Fruit fly (Drosophila melanogaster) whole organism, embryonic: ENCODE results near the gene Muc18B.
A peak's percentile ranks its signal among the peaks of the same experiment; 100 is the strongest.

Experiments
- Abd-B ChIP-seq: fragments of 200-800 bp; sonication (Bioruptor generic); optimal IDR thresholded peaks from 2 replicates; lab custom pipeline; 2018; ENCODE audit warnings: missing biosample characterization, mild to moderate bottlenecking, missing genetic modification characterization, moderate library complexity
- Atf3 ChIP-seq: fragments of 200-800 bp; sonication (Bioruptor generic); optimal IDR thresholded peaks from 3 replicates; lab custom pipeline; 2016; ENCODE audit warnings: missing biosample characterization, missing genetic modification characterization
- BEAF-32 ChIP-seq: fragments of 200-800 bp; sonication (Bioruptor generic); optimal IDR thresholded peaks from 3 replicates; lab custom pipeline; 2017; ENCODE audit warnings: missing biosample characterization, missing genetic modification characterization, mild to moderate bottlenecking, moderate library complexity, missing genetic modification reagents
- Blimp-1 ChIP-seq: fragments of 200-800 bp; sonication (Bioruptor generic); optimal IDR thresholded peaks from 3 replicates; lab custom pipeline; 2018; ENCODE audit warnings: missing biosample characterization, missing genetic modification characterization, mild to moderate bottlenecking, moderate library complexity, missing genetic modification reagents
- CG10267 ChIP-seq: fragments of 200-800 bp; sonication (Bioruptor generic); optimal IDR thresholded peaks from 2 replicates; lab custom pipeline; 2018; ENCODE audit warnings: missing biosample characterization, mild to moderate bottlenecking, missing genetic modification characterization, moderate library complexity
- CG10654 ChIP-seq: fragments of 200-800 bp; sonication (Bioruptor generic); optimal IDR thresholded peaks from 2 replicates; lab custom pipeline; 2016; ENCODE audit warnings: missing biosample characterization, missing genetic modification characterization
- CG11504 ChIP-seq: fragments of 200-800 bp; sonication (Bioruptor generic); optimal IDR thresholded peaks from 3 replicates; lab custom pipeline; 2019; ENCODE audit warnings: missing biosample characterization, mild to moderate bottlenecking, missing genetic modification characterization, moderate library complexity
- CG12391 ChIP-seq: fragments of 200-800 bp; sonication (Bioruptor generic); optimal IDR thresholded peaks from 3 replicates; lab custom pipeline; 2018; ENCODE audit warnings: missing biosample characterization, mild to moderate bottlenecking, missing genetic modification characterization, moderate library complexity
- CG12744 ChIP-seq: fragments of 200-800 bp; sonication (Bioruptor generic); optimal IDR thresholded peaks from 2 replicates; lab custom pipeline; 2016; ENCODE audit warnings: missing biosample characterization, missing genetic modification characterization
- CG13296 ChIP-seq: fragments of 200-800 bp; sonication (Bioruptor generic); optimal IDR thresholded peaks from 3 replicates; lab custom pipeline; 2018; ENCODE audit warnings: missing biosample characterization, mild to moderate bottlenecking, missing genetic modification characterization
- CG13624 ChIP-seq: fragments of 200-800 bp; sonication (Bioruptor generic); optimal IDR thresholded peaks from 2 replicates; lab custom pipeline; 2016; ENCODE audit warnings: missing biosample characterization, missing genetic modification characterization
- CG14965 ChIP-seq: fragments of 200-800 bp; sonication (Bioruptor generic); optimal IDR thresholded peaks from 2 replicates; lab custom pipeline; 2016; ENCODE audit warnings: missing biosample characterization, missing genetic modification characterization, borderline replicate concordance
- CG1647 ChIP-seq: fragments of 200-800 bp; sonication (Bioruptor generic); optimal IDR thresholded peaks from 3 replicates; lab custom pipeline; 2016; ENCODE audit warnings: missing biosample characterization, missing genetic modification characterization
- CG17361 ChIP-seq: fragments of 200-800 bp; sonication (Bioruptor generic); IDR thresholded peaks from 3 replicates; pipeline ENCODE4 v1.3.6; 2022; ENCODE audit warnings: missing biosample characterization, missing genetic modification characterization
- CG18599 ChIP-seq: fragments of 200-800 bp; sonication (Bioruptor generic); optimal IDR thresholded peaks from 3 replicates; lab custom pipeline; 2017; ENCODE audit warnings: missing biosample characterization, missing genetic modification characterization, mild to moderate bottlenecking, moderate library complexity, missing genetic modification reagents
- CG2889 ChIP-seq: fragments of 200-800 bp; sonication (Bioruptor generic); IDR thresholded peaks from 3 replicates; pipeline ENCODE4 v1.3.6; 2022; ENCODE audit warnings: missing biosample characterization, missing genetic modification characterization
- CG3065 ChIP-seq: fragments of 200-800 bp; sonication (Bioruptor generic); optimal IDR thresholded peaks from 2 replicates; lab custom pipeline; 2016; ENCODE audit warnings: missing biosample characterization, missing genetic modification characterization
- CG32772 ChIP-seq: fragments of 200-800 bp; sonication (Bioruptor generic); IDR thresholded peaks from 2 replicates; pipeline ENCODE4 v1.3.6; 2022; ENCODE audit warnings: missing biosample characterization, missing genetic modification characterization
- CG4282 ChIP-seq: fragments of 200-800 bp; sonication (Bioruptor generic); optimal IDR thresholded peaks from 2 replicates; lab custom pipeline; 2016; ENCODE audit warnings: missing biosample characterization, missing genetic modification characterization
- CG5245 ChIP-seq: fragments of 200-800 bp; sonication (Bioruptor generic); optimal IDR thresholded peaks from 3 replicates; lab custom pipeline; 2016; ENCODE audit warnings: missing biosample characterization, missing genetic modification characterization
- CG6654 ChIP-seq: fragments of 200-800 bp; sonication (Bioruptor generic); optimal IDR thresholded peaks from 2 replicates; lab custom pipeline; 2017; ENCODE audit warnings: missing biosample characterization, mild to moderate bottlenecking, missing genetic modification characterization
- CG6813 ChIP-seq: fragments of 200-800 bp; sonication (Bioruptor generic); optimal IDR thresholded peaks from 2 replicates; lab custom pipeline; 2017; ENCODE audit warnings: missing biosample characterization, missing genetic modification characterization, mild to moderate bottlenecking, moderate library complexity, missing genetic modification reagents
- CG6854 ChIP-seq: fragments of 200-800 bp; sonication (Bioruptor generic); optimal IDR thresholded peaks from 3 replicates; lab custom pipeline; 2017; ENCODE audit warnings: missing biosample characterization, mild to moderate bottlenecking, missing genetic modification characterization
- CG8290 ChIP-seq, 3 experiments: fragments of 200-800 bp; sonication (Bioruptor generic); optimal IDR thresholded peaks; 2 replicates each; lab custom pipeline; 2016 to 2019; ENCODE audit warnings: missing biosample characterization in 3 of 3, missing genetic modification characterization in 3 of 3, mild to moderate bottlenecking in 2 of 3, moderate library complexity in 1 of 3
- CG8924 ChIP-seq: fragments of 200-800 bp; optimal IDR thresholded peaks from 3 replicates; lab custom pipeline; 2019; ENCODE audit warnings: missing biosample characterization, mild to moderate bottlenecking, missing genetic modification characterization, moderate library complexity
- Gug ChIP-seq: fragments of 200-800 bp; sonication (Bioruptor generic); IDR thresholded peaks from 4 replicates; pipeline ENCODE4 v1.3.6; 2022; ENCODE audit warnings: missing biosample characterization, missing genetic modification characterization
- H2.0 ChIP-seq: fragments of 200-800 bp; sonication (Bioruptor generic); IDR thresholded peaks from 2 replicates; pipeline ENCODE4 v1.3.6; 2022; ENCODE audit warnings: missing biosample characterization, missing genetic modification characterization
- Meics ChIP-seq: fragments of 200-800 bp; sonication (Bioruptor generic); optimal IDR thresholded peaks from 2 replicates; lab custom pipeline; 2017; ENCODE audit warnings: missing biosample characterization, mild to moderate bottlenecking, missing genetic modification characterization
- NC2β ChIP-seq: fragments of 200-800 bp; sonication (Bioruptor generic); optimal IDR thresholded peaks from 2 replicates; lab custom pipeline; 2016; ENCODE audit warnings: missing biosample characterization, missing genetic modification characterization
- Neu2 ChIP-seq: fragments of 200-800 bp; sonication (Bioruptor generic); optimal IDR thresholded peaks from 3 replicates; lab custom pipeline; 2016; ENCODE audit warnings: missing biosample characterization, missing genetic modification characterization, borderline replicate concordance
- Nf-YC ChIP-seq: fragments of 200-800 bp; optimal IDR thresholded peaks from 3 replicates; lab custom pipeline; 2019; ENCODE audit warnings: missing biosample characterization, mild to moderate bottlenecking, missing genetic modification characterization, moderate library complexity
- Oli ChIP-seq: fragments of 200-800 bp; sonication (Bioruptor generic); optimal IDR thresholded peaks from 2 replicates; lab custom pipeline; 2018; ENCODE audit warnings: missing biosample characterization, mild to moderate bottlenecking, missing genetic modification characterization, moderate library complexity
- Rfx ChIP-seq: fragments of 200-800 bp; sonication (Bioruptor generic); IDR thresholded peaks from 2 replicates; pipeline ENCODE4 v1.3.6; 2022; ENCODE audit warnings: missing biosample characterization, missing genetic modification characterization
- Side ChIP-seq: fragments of 200-800 bp; sonication (Bioruptor generic); optimal IDR thresholded peaks from 2 replicates; lab custom pipeline; 2016; ENCODE audit warnings: missing biosample characterization, missing genetic modification characterization
- Xbp1 ChIP-seq: fragments of 200-800 bp; sonication (Bioruptor generic); optimal IDR thresholded peaks from 3 replicates; lab custom pipeline; 2016; ENCODE audit warnings: missing biosample characterization, mild to moderate bottlenecking, missing genetic modification characterization
- ab ChIP-seq: fragments of 200-800 bp; sonication (Bioruptor generic); optimal IDR thresholded peaks from 2 replicates; lab custom pipeline; 2016; ENCODE audit warnings: missing biosample characterization, missing genetic modification characterization
- amos ChIP-seq: fragments of 200-800 bp; sonication (Bioruptor generic); IDR thresholded peaks from 2 replicates; pipeline ENCODE4 v1.3.6; 2022; ENCODE audit warnings: missing biosample characterization, missing genetic modification characterization; ENCODE audit not compliant: partially characterized antibody
- ash1 ChIP-seq: fragments of 200-800 bp; sonication (Bioruptor generic); optimal IDR thresholded peaks from 2 replicates; lab custom pipeline; 2018; ENCODE audit warnings: missing biosample characterization, mild to moderate bottlenecking, missing genetic modification characterization
- br ChIP-seq: fragments of >200 bp; optimal IDR thresholded peaks from 2 replicates; lab custom pipeline; 2017
- btn ChIP-seq: fragments of 200-800 bp; sonication (Bioruptor generic); optimal IDR thresholded peaks from 2 replicates; lab custom pipeline; 2016; ENCODE audit warnings: missing biosample characterization, missing genetic modification characterization
- dati ChIP-seq: fragments of 200-800 bp; sonication (Bioruptor generic); IDR thresholded peaks from 2 replicates; pipeline ENCODE4 v1.3.6; 2022; ENCODE audit warnings: missing biosample characterization, missing genetic modification characterization
- dmrt11E ChIP-seq: fragments of 200-800 bp; sonication (Bioruptor generic); optimal IDR thresholded peaks from 3 replicates; lab custom pipeline; 2018; ENCODE audit warnings: missing biosample characterization, mild to moderate bottlenecking, missing genetic modification characterization, moderate library complexity
- esg ChIP-seq: fragments of 200-800 bp; sonication (Bioruptor generic); conservative IDR thresholded peaks from 2 replicates; pipeline ENCODE4 v1.3.6; 2022; ENCODE audit warnings: missing biosample characterization, missing genetic modification characterization
- gsb-n ChIP-seq: fragments of 200-800 bp; sonication (Bioruptor generic); optimal IDR thresholded peaks from 3 replicates; lab custom pipeline; 2018; ENCODE audit warnings: missing biosample characterization, mild to moderate bottlenecking, missing genetic modification characterization
- knrl ChIP-seq: fragments of 200-800 bp; sonication (Bioruptor generic); IDR thresholded peaks from 3 replicates; pipeline ENCODE4 v1.3.6; 2022; ENCODE audit warnings: missing biosample characterization, missing genetic modification characterization; ENCODE audit not compliant: partially characterized antibody
- lmd ChIP-seq: fragments of 200-800 bp; sonication (Bioruptor generic); IDR thresholded peaks from 2 replicates; pipeline ENCODE4 v1.3.6; 2022; ENCODE audit warnings: missing biosample characterization, missing genetic modification characterization
- luna ChIP-seq: fragments of 200-800 bp; sonication (Bioruptor generic); optimal IDR thresholded peaks from 2 replicates; lab custom pipeline; 2016; ENCODE audit warnings: missing biosample characterization, missing genetic modification characterization
- ro ChIP-seq: fragments of 200-800 bp; sonication (Bioruptor generic); IDR thresholded peaks from 2 replicates; pipeline ENCODE4 v1.3.6; 2022; ENCODE audit warnings: missing biosample characterization, missing genetic modification characterization
- slp2 ChIP-seq: fragments of 200-800 bp; sonication (Bioruptor generic); optimal IDR thresholded peaks from 2 replicates; lab custom pipeline; 2016; ENCODE audit warnings: missing biosample characterization, missing genetic modification characterization
- tup ChIP-seq: fragments of 200-800 bp; sonication (Bioruptor generic); optimal IDR thresholded peaks from 2 replicates; lab custom pipeline; 2016; ENCODE audit warnings: missing biosample characterization, mild to moderate bottlenecking, missing genetic modification characterization, moderate library complexity
- tx ChIP-seq: fragments of 200-800 bp; sonication (Bioruptor generic); optimal IDR thresholded peaks from 2 replicates; lab custom pipeline; 2016; ENCODE audit warnings: missing biosample characterization, missing genetic modification characterization

Muc18B gene

dm6 chrX:19187624-19188085 is 27.7 kb upstream of the Muc18B start, which contains the start of gene Mec2 (continued):
- TF ChIP-seq CG5245 (GFP tag; lab: Kevin White, UChicago) (peak; percentile 40), Xbp1 (peak; percentile 68), btn (GFP tag; lab: Kevin White, UChicago) (no peak), Gug (GFP tag; lab: Robert Waterston, UW) (peak; percentile 50; the same call in 3 of the 4 replicates), CG14965 (GFP tag; lab: Kevin White, UChicago) (no peak), CG17361 (no peak), tx (GFP tag; lab: Kevin White, UChicago) (peak; percentile 46), BEAF-32 (no peak), esg (GFP tag; lab: Robert Waterston, UW) (peak; percentile 58), H2.0 (GFP tag; lab: Robert Waterston, UW) (peak; percentile 73), CG12391 (tag; lab: Kevin White, UChicago) (peak; percentile 57), lmd (GFP tag; lab: Robert Waterston, UW) (peak; percentile 37), Atf3 (peak; percentile 20), dmrt11E (peak; percentile 28), Nf-YC (no peak), CG10654 (peak; percentile 13), CG12744 (GFP tag; lab: Kevin White, UChicago) (no peak), Meics (GFP tag; lab: Kevin White, UChicago) (peak; percentile 23), CG18599 (GFP tag; lab: Kevin White, UChicago) (peak; percentile 36), dati (GFP tag; lab: Robert Waterston, UW) (no peak), tup (GFP tag; lab: Kevin White, UChicago) (no peak), NC2β (GFP tag; lab: Kevin White, UChicago) (peak; percentile 5), CG10267 (tag; lab: Kevin White, UChicago) (peak; percentile 2), CG4282 (GFP tag; lab: Kevin White, UChicago) (no peak), CG13296 (GFP tag; lab: Kevin White, UChicago) (no peak), gsb-n (no peak), knrl (GFP tag; lab: Robert Waterston, UW) (no peak), Side (no peak), slp2 (no peak), CG6854 (no peak), Neu2 (no peak), CG2889 (GFP tag; lab: Robert Waterston, UW) (0 out of 3 replicates have a peak, but pooled peaks have one; percentile 49), luna (GFP tag; lab: Kevin White, UChicago) (no peak), CG6654 (GFP tag; lab: Kevin White, UChicago) (no peak), CG11504 (no peak), br (lab: Kevin White, UChicago) (no peak), amos (no peak), Abd-B (peak; percentile 33), CG1647 (GFP tag; lab: Kevin White, UChicago) (peak; percentile 0), ro (no peak), CG13624 (GFP tag; lab: Kevin White, UChicago) (peak; percentile 20), ash1 (GFP tag; lab: Kevin White, UChicago) (no peak), Rfx (GFP tag; lab: Robert Waterston, UW) (peak; percentile 39), CG3065 (GFP tag; lab: Kevin White, UChicago) (no peak), CG8924 (tag; lab: Kevin White, UChicago) (peak; percentile 22), CG32772 (no peak), ab (peak; percentile 2), CG6813 (GFP tag; lab: Kevin White, UChicago) (no peak), Blimp-1 (peak; percentile 42), Oli (peak; percentile 62), CG8290 (GFP tag; optimal IDR thresholded peaks at IDR 0.05; lab: Kevin White, UChicago) (no peak), CG8290 (tag; optimal IDR thresholded peaks at IDR 0.05; lab: Kevin White, UChicago) (peak in 1 of 2 experiments; percentile 91)
